Worm (Caenorhabditis elegans) whole organism, mixed stage, embryonic: ENCODE data around the gene srlf-5.

Source experiments
- M03D4.4 ChIP-seq: sonication (generic microtip); optimal IDR thresholded peaks from 2 replicates; lab custom pipeline; 2017; ENCODE audit warnings: mild to moderate bottlenecking, missing genetic modification characterization, missing compliant biosample characterization
- blmp-1 ChIP-seq: fragments of 150-350 bp; optimal IDR thresholded peaks from 2 replicates; lab custom pipeline; 2014; ENCODE audit warnings: missing biosample characterization, missing genetic modification characterization
- ceh-39 ChIP-seq: fragments of 150-350 bp; optimal IDR thresholded peaks from 2 replicates; lab custom pipeline; 2014; ENCODE audit warnings: missing biosample characterization, missing genetic modification characterization
- ceh-83 ChIP-seq: fragments of 200-800 bp; sonication (Bioruptor generic); optimal IDR thresholded peaks from 2 replicates; lab custom pipeline; 2018; ENCODE audit warnings: mild to moderate bottlenecking, missing genetic modification characterization, missing compliant biosample characterization
- ces-1 ChIP-seq: fragments of 150-350 bp; optimal IDR thresholded peaks from 2 replicates; lab custom pipeline; 2014; ENCODE audit warnings: missing biosample characterization, missing genetic modification reagents, missing genetic modification characterization
- cnd-1 ChIP-seq: fragments of 200-800 bp; sonication (Bioruptor generic); optimal IDR thresholded peaks from 2 replicates; lab custom pipeline; 2018; ENCODE audit warnings: mild to moderate bottlenecking, missing genetic modification characterization, missing compliant biosample characterization
- drap-1 ChIP-seq: fragments of 200-800 bp; sonication (Bioruptor generic); optimal IDR thresholded peaks from 3 replicates; lab custom pipeline; 2018; ENCODE audit warnings: mild to moderate bottlenecking, missing genetic modification characterization, missing compliant biosample characterization
- elt-1 ChIP-seq: sonication (generic microtip); optimal IDR thresholded peaks from 2 replicates; lab custom pipeline; 2017; ENCODE audit warnings: missing genetic modification characterization, mild to moderate bottlenecking, missing compliant biosample characterization, antibody characterized with exemption, moderate library complexity, borderline replicate concordance; ENCODE audit not compliant: insufficient read depth
- elt-3 ChIP-seq: fragments of 150-350 bp; optimal IDR thresholded peaks from 2 replicates; lab custom pipeline; 2014; ENCODE audit warnings: missing biosample characterization, missing genetic modification characterization
- flh-1 ChIP-seq: fragments of 200-800 bp; sonication (Bioruptor generic); optimal IDR thresholded peaks from 2 replicates; lab custom pipeline; 2018; ENCODE audit warnings: mild to moderate bottlenecking, missing genetic modification characterization, moderate library complexity, missing compliant biosample characterization
- ham-2 ChIP-seq: fragments of 200-800 bp; sonication (Bioruptor generic); optimal IDR thresholded peaks from 2 replicates; lab custom pipeline; 2018; ENCODE audit warnings: mild to moderate bottlenecking, missing genetic modification characterization, missing compliant biosample characterization
- hlh-1 ChIP-seq: fragments of 150-350 bp; optimal IDR thresholded peaks from 2 replicates; lab custom pipeline; 2014; ENCODE audit warnings: missing biosample characterization, missing genetic modification reagents, missing genetic modification characterization
- lin-13 ChIP-seq: fragments of 150-350 bp; optimal IDR thresholded peaks from 2 replicates; lab custom pipeline; 2014; ENCODE audit warnings: missing biosample characterization, missing genetic modification characterization
- lin-32 ChIP-seq: fragments of 200-800 bp; sonication (Bioruptor generic); optimal IDR thresholded peaks from 2 replicates; lab custom pipeline; 2018; ENCODE audit warnings: mild to moderate bottlenecking, missing genetic modification characterization, missing compliant biosample characterization
- lsy-2 ChIP-seq: fragments of 150-350 bp; optimal IDR thresholded peaks from 2 replicates; lab custom pipeline; 2014; ENCODE audit warnings: missing biosample characterization, missing genetic modification characterization
- mab-5 ChIP-seq: fragments of 150-350 bp; optimal IDR thresholded peaks from 2 replicates; lab custom pipeline; 2014; ENCODE audit warnings: missing biosample characterization, missing genetic modification characterization
- mep-1 ChIP-seq: fragments of 150-350 bp; optimal IDR thresholded peaks from 2 replicates; lab custom pipeline; 2017; ENCODE audit warnings: missing biosample characterization, missing genetic modification reagents, missing genetic modification characterization, inconsistent platforms
- mls-2 ChIP-seq: sonication (generic microtip); optimal IDR thresholded peaks from 2 replicates; lab custom pipeline; 2016; ENCODE audit warnings: mild to moderate bottlenecking, missing genetic modification characterization, moderate library complexity, missing compliant biosample characterization
- nhr-12 ChIP-seq: fragments of 150-350 bp; optimal IDR thresholded peaks from 2 replicates; lab custom pipeline; 2014; ENCODE audit warnings: missing biosample characterization, missing genetic modification characterization
- nhr-2 ChIP-seq: fragments of 150-350 bp; optimal IDR thresholded peaks from 2 replicates; lab custom pipeline; 2014; ENCODE audit warnings: missing biosample characterization, missing genetic modification characterization
- nhr-237 ChIP-seq: fragments of 150-350 bp; optimal IDR thresholded peaks from 2 replicates; lab custom pipeline; 2014; ENCODE audit warnings: missing biosample characterization, missing genetic modification characterization
- nhr-28 ChIP-seq: fragments of 150-350 bp; optimal IDR thresholded peaks from 2 replicates; lab custom pipeline; 2014; ENCODE audit warnings: missing biosample characterization, missing genetic modification characterization
- nhr-76 ChIP-seq: sonication (generic microtip); optimal IDR thresholded peaks from 2 replicates; lab custom pipeline; 2017; ENCODE audit warnings: missing biosample characterization, missing genetic modification characterization
- pha-4 ChIP-seq: fragments of 150-350 bp; optimal IDR thresholded peaks from 2 replicates; lab custom pipeline; 2018; ENCODE audit warnings: missing biosample characterization, missing genetic modification reagents, missing genetic modification characterization
- sem-2 ChIP-seq: fragments of 200-800 bp; sonication (Bioruptor generic); optimal IDR thresholded peaks from 2 replicates; lab custom pipeline; 2018; ENCODE audit warnings: mild to moderate bottlenecking, missing genetic modification characterization, missing compliant biosample characterization
- snpc-4 ChIP-seq: fragments of 150-350 bp; optimal IDR thresholded peaks from 2 replicates; lab custom pipeline; 2014; ENCODE audit warnings: missing biosample characterization, missing genetic modification characterization
- tbx-8 ChIP-seq: fragments of 200-800 bp; sonication (Bioruptor generic); optimal IDR thresholded peaks from 2 replicates; lab custom pipeline; 2018; ENCODE audit warnings: mild to moderate bottlenecking, missing genetic modification characterization, moderate library complexity, missing compliant biosample characterization
- unc-120 ChIP-seq: sonication (generic microtip); optimal IDR thresholded peaks from 2 replicates; lab custom pipeline; 2017; ENCODE audit warnings: missing genetic modification characterization, missing compliant biosample characterization; ENCODE audit not compliant: poor library complexity, severe bottlenecking
- unc-39 ChIP-seq: fragments of 150-350 bp; optimal IDR thresholded peaks from 2 replicates; lab custom pipeline; 2014; ENCODE audit warnings: missing biosample characterization, missing genetic modification characterization
- zip-8 ChIP-seq: fragments of 150-350 bp; optimal IDR thresholded peaks from 2 replicates; lab custom pipeline; 2014; ENCODE audit warnings: missing biosample characterization, missing genetic modification characterization

Gene srlf-5

ce11 chrIV:12883190-12883589 is 43.3 kb downstream of the srlf-5 start, which contains the start of gene ZK896.4:
Gene ZK896.4 (minus strand): TSS chrIV:12883290.
- TF ChIP-seq nhr-28 (tag; lab: Kevin White, UChicago) = no peak
- TF ChIP-seq flh-1 (GFP tag; lab: Kevin White, UChicago) = no peak
- TF ChIP-seq tbx-8 (GFP tag; lab: Kevin White, UChicago) = no peak
- no peak for TF ChIP-seq blmp-1
- TF ChIP-seq mls-2 = no peak
- TF ChIP-seq lsy-2 (tag; lab: Kevin White, UChicago) = no peak
- no peak for TF ChIP-seq ceh-39 (tag; lab: Kevin White, UChicago)
- no peak for TF ChIP-seq sem-2
- no peak for TF ChIP-seq M03D4.4 (tag; lab: Kevin White, UChicago)
- TF ChIP-seq unc-39 (tag; lab: Kevin White, UChicago) = no peak
- no peak for TF ChIP-seq pha-4
- no peak for TF ChIP-seq ceh-83 (GFP tag; lab: Kevin White, UChicago)
- TF ChIP-seq mep-1 = no peak
- TF ChIP-seq mab-5 = no peak
- no peak for TF ChIP-seq lin-32
- TF ChIP-seq ham-2 (GFP tag; lab: Kevin White, UChicago) = no peak
- no peak for TF ChIP-seq lin-13 (tag; lab: Kevin White, UChicago)
- no peak for TF ChIP-seq unc-120 (tag; lab: Kevin White, UChicago)

ce11 chrIV:12879557-12879956 is 47.0 kb downstream of the srlf-5 start, which contains the start of gene ZK896.5:
Gene ZK896.5 (minus strand): TSS chrIV:12879645.
- TF ChIP-seq cnd-1 (tag; lab: Kevin White, UChicago) = no peak
- no peak for TF ChIP-seq flh-1 (GFP tag; lab: Kevin White, UChicago)
- no peak for TF ChIP-seq hlh-1 (tag; lab: Kevin White, UChicago)
- TF ChIP-seq elt-3 (tag; lab: Kevin White, UChicago) = no peak
- no peak for TF ChIP-seq M03D4.4 (tag; lab: Kevin White, UChicago)

- TF ChIP-seq drap-1 (GFP tag; lab: Kevin White, UChicago) = no peak
- TF ChIP-seq zip-8 = no peak
- TF ChIP-seq flh-1 (GFP tag; lab: Kevin White, UChicago) = no peak
- no peak for TF ChIP-seq snpc-4 (tag; lab: Kevin White, UChicago)
- no peak for TF ChIP-seq unc-120 (tag; lab: Kevin White, UChicago)
- TF ChIP-seq nhr-76 = no peak
- no peak for TF ChIP-seq ham-2 (GFP tag; lab: Kevin White, UChicago)
- TF ChIP-seq sem-2 = no peak
- no peak for TF ChIP-seq nhr-12 (tag; lab: Kevin White, UChicago)
- no peak for TF ChIP-seq elt-1 (tag; lab: Kevin White, UChicago)
- TF ChIP-seq nhr-2 = no peak
- no peak for TF ChIP-seq ces-1
- TF ChIP-seq mls-2 = no peak
- no peak for TF ChIP-seq pha-4
- TF ChIP-seq ceh-39 (tag; lab: Kevin White, UChicago) = no peak
- TF ChIP-seq nhr-237 (tag; lab: Kevin White, UChicago) = no peak
- no peak for TF ChIP-seq cnd-1 (tag; lab: Kevin White, UChicago)
- no peak for TF ChIP-seq lin-13 (tag; lab: Kevin White, UChicago)
- TF ChIP-seq blmp-1 = no peak
- TF ChIP-seq tbx-8 (GFP tag; lab: Kevin White, UChicago) = no peak
Observed at ce11 chrIV:12876558-12876957, 50.0 kb downstream of the srlf-5 start.
